Fruit fly (Drosophila melanogaster) whole organism, embryonic: Measurements from ENCODE around the gene CG8671.

Experiments used
- ATbp ChIP-seq: fragments of 200-800 bp; sonication (Bioruptor generic); optimal IDR thresholded peaks from 2 replicates; lab custom pipeline; 2017; ENCODE audit warnings: missing biosample characterization, mild to moderate bottlenecking, missing genetic modification characterization, missing genetic modification reagents
- CG12299 ChIP-seq: fragments of 200-800 bp; sonication (Bioruptor generic); optimal IDR thresholded peaks from 2 replicates; lab custom pipeline; 2018; ENCODE audit warnings: missing biosample characterization, mild to moderate bottlenecking, missing genetic modification characterization
- CG14860 ChIP-seq: fragments of 200-800 bp; sonication (Bioruptor generic); IDR thresholded peaks from 3 replicates; pipeline ENCODE4 v1.3.6; 2022; ENCODE audit warnings: missing biosample characterization, missing genetic modification characterization; ENCODE audit not compliant: partially characterized antibody
- CG15514 ChIP-seq: fragments of 200-800 bp; sonication (Bioruptor generic); optimal IDR thresholded peaks from 3 replicates; lab custom pipeline; 2017; ENCODE audit warnings: missing biosample characterization, missing genetic modification characterization, mild to moderate bottlenecking, moderate library complexity, missing genetic modification reagents
- CG17361 ChIP-seq: fragments of 200-800 bp; sonication (Bioruptor generic); IDR thresholded peaks from 3 replicates; pipeline ENCODE4 v1.3.6; 2022; ENCODE audit warnings: missing biosample characterization, missing genetic modification characterization
- CG18476 ChIP-seq: fragments of 200-800 bp; sonication (Bioruptor generic); optimal IDR thresholded peaks from 2 replicates; lab custom pipeline; 2016; ENCODE audit warnings: missing biosample characterization, mild to moderate bottlenecking, missing genetic modification characterization
- CG2120 ChIP-seq: fragments of 200-800 bp; sonication (Bioruptor generic); optimal IDR thresholded peaks from 3 replicates; lab custom pipeline; 2016; ENCODE audit warnings: missing biosample characterization, missing genetic modification characterization
- CG2199 ChIP-seq: fragments of 200-800 bp; sonication (Bioruptor generic); IDR thresholded peaks from 3 replicates; pipeline ENCODE4 v1.3.6; 2022; ENCODE audit warnings: missing biosample characterization, missing genetic modification characterization
- CG2678 ChIP-seq: fragments of 200-800 bp; sonication (Bioruptor generic); optimal IDR thresholded peaks from 3 replicates; lab custom pipeline; 2019; ENCODE audit warnings: missing biosample characterization, mild to moderate bottlenecking, missing genetic modification characterization, moderate library complexity
- CG30403 ChIP-seq: fragments of 200-800 bp; sonication (Bioruptor generic); optimal IDR thresholded peaks from 3 replicates; lab custom pipeline; 2016; ENCODE audit warnings: missing biosample characterization, missing genetic modification characterization
- CG31441 ChIP-seq: fragments of 200-800 bp; sonication (Bioruptor generic); IDR thresholded peaks from 2 replicates; pipeline ENCODE4 v1.3.6; 2022; ENCODE audit warnings: missing biosample characterization, missing genetic modification characterization
- CG3407 ChIP-seq: fragments of 200-800 bp; sonication (Bioruptor generic); optimal IDR thresholded peaks from 2 replicates; lab custom pipeline; 2018; ENCODE audit warnings: missing biosample characterization, mild to moderate bottlenecking, missing genetic modification characterization
- CG34376 ChIP-seq: fragments of 200-800 bp; sonication (Bioruptor generic); optimal IDR thresholded peaks from 2 replicates; lab custom pipeline; 2018; ENCODE audit warnings: missing biosample characterization, mild to moderate bottlenecking, missing genetic modification characterization
- CG4730 ChIP-seq: fragments of 200-800 bp; sonication (Bioruptor generic); IDR thresholded peaks from 2 replicates; pipeline ENCODE4 v1.3.6; 2022; ENCODE audit warnings: missing biosample characterization, missing genetic modification characterization
- CG6654 ChIP-seq: fragments of 200-800 bp; sonication (Bioruptor generic); optimal IDR thresholded peaks from 2 replicates; lab custom pipeline; 2017; ENCODE audit warnings: missing biosample characterization, mild to moderate bottlenecking, missing genetic modification characterization
- CG6689 ChIP-seq: fragments of 200-800 bp; sonication (Bioruptor generic); IDR thresholded peaks from 2 replicates; pipeline ENCODE4 v1.3.6; 2022; ENCODE audit warnings: missing biosample characterization, missing genetic modification characterization
- CG7928 ChIP-seq: fragments of 200-800 bp; sonication (Bioruptor generic); optimal IDR thresholded peaks from 2 replicates; lab custom pipeline; 2017; ENCODE audit warnings: missing biosample characterization, mild to moderate bottlenecking, missing genetic modification characterization
- CG9437 ChIP-seq: fragments of 200-800 bp; sonication (Bioruptor generic); optimal IDR thresholded peaks from 2 replicates; lab custom pipeline; 2018; ENCODE audit warnings: missing biosample characterization, mild to moderate bottlenecking, missing genetic modification characterization
- CHES-1-like ChIP-seq: fragments of 200-800 bp; sonication (Bioruptor generic); optimal IDR thresholded peaks from 2 replicates; lab custom pipeline; 2016; ENCODE audit warnings: missing biosample characterization, missing genetic modification characterization
- Chrac-16 ChIP-seq: fragments of 200-800 bp; sonication (Bioruptor generic); optimal IDR thresholded peaks from 3 replicates; lab custom pipeline; 2016; ENCODE audit warnings: missing biosample characterization, missing genetic modification characterization
- Dref ChIP-seq: fragments of 200-800 bp; sonication (Bioruptor generic); IDR thresholded peaks from 2 replicates; pipeline ENCODE4 v1.3.6; 2022; ENCODE audit warnings: missing biosample characterization, missing genetic modification characterization
- HLH3B ChIP-seq: fragments of 200-800 bp; sonication (Bioruptor generic); IDR thresholded peaks from 2 replicates; pipeline ENCODE4 v1.3.6; 2022; ENCODE audit warnings: missing biosample characterization, missing genetic modification characterization
- Hmr ChIP-seq: fragments of 200-800 bp; sonication (Bioruptor generic); optimal IDR thresholded peaks from 3 replicates; lab custom pipeline; 2017; ENCODE audit warnings: mild to moderate bottlenecking, missing biosample characterization, missing genetic modification reagents, missing genetic modification characterization
- Lpt ChIP-seq: fragments of >200 bp; optimal IDR thresholded peaks from 2 replicates; lab custom pipeline; 2018; ENCODE audit warnings: missing biosample characterization, missing genetic modification characterization
- Med ChIP-seq: fragments of 200-800 bp; sonication (Bioruptor generic); peaks from one replicate; lab custom pipeline; 2016; ENCODE audit warnings: missing biosample characterization, missing genetic modification characterization, mild to moderate bottlenecking, inconsistent platforms, moderate library complexity
- Mes4 ChIP-seq: fragments of 200-800 bp; sonication (Bioruptor generic); optimal IDR thresholded peaks from 2 replicates; lab custom pipeline; 2016; ENCODE audit warnings: missing biosample characterization, missing genetic modification characterization
- Myb ChIP-seq: fragments of 200-800 bp; sonication (Bioruptor generic); optimal IDR thresholded peaks from 2 replicates; lab custom pipeline; 2016; ENCODE audit warnings: missing biosample characterization, missing genetic modification characterization
- Optix ChIP-seq: fragments of 200-800 bp; sonication (Bioruptor generic); IDR thresholded peaks from 3 replicates; pipeline ENCODE4 v1.3.6; 2022; ENCODE audit warnings: missing biosample characterization, missing genetic modification characterization
- Ravus ChIP-seq: fragments of 200-800 bp; sonication (Bioruptor generic); IDR thresholded peaks from 2 replicates; pipeline ENCODE4 v1.3.6; 2022; ENCODE audit warnings: missing biosample characterization, missing genetic modification characterization
- Sox100B ChIP-seq: fragments of 200-800 bp; sonication (Bioruptor generic); optimal IDR thresholded peaks from 3 replicates; lab custom pipeline; 2018; ENCODE audit warnings: missing biosample characterization, mild to moderate bottlenecking, missing genetic modification characterization
- Xbp1 ChIP-seq: fragments of 200-800 bp; sonication (Bioruptor generic); optimal IDR thresholded peaks from 3 replicates; lab custom pipeline; 2016; ENCODE audit warnings: missing biosample characterization, mild to moderate bottlenecking, missing genetic modification characterization
- bsh ChIP-seq, 2 experiments: fragments of 200-800 bp; sonication (Bioruptor generic); optimal IDR thresholded peaks; 2 replicates each; lab custom pipeline; 2017 to 2018; ENCODE audit warnings: mild to moderate bottlenecking in 2 of 2, missing biosample characterization in 2 of 2, missing genetic modification characterization in 2 of 2, moderate library complexity in 1 of 2
- chif ChIP-seq, 2 experiments: fragments of 200-800 bp; sonication (Bioruptor generic); optimal IDR thresholded peaks; 3 replicates each; lab custom pipeline; 2016; ENCODE audit warnings: missing biosample characterization in 2 of 2, missing genetic modification characterization in 2 of 2
- chinmo ChIP-seq: fragments of 200-800 bp; sonication (Bioruptor generic); IDR thresholded peaks from 4 replicates; pipeline ENCODE4 v1.3.6; 2022; ENCODE audit warnings: missing biosample characterization, missing genetic modification characterization; ENCODE audit not compliant: partially characterized antibody
- croc ChIP-seq: fragments of 200-800 bp; sonication (Bioruptor generic); conservative IDR thresholded peaks from 3 replicates; pipeline ENCODE4 v1.3.6; 2022; ENCODE audit warnings: missing biosample characterization, missing genetic modification characterization
- crp ChIP-seq, 2 experiments: fragments of 200-800 bp; sonication (Bioruptor generic); optimal IDR thresholded peaks; 2 replicates in 1 of 2; 3 replicates in 1 of 2; lab custom pipeline; 2017; ENCODE audit warnings: missing biosample characterization in 2 of 2, missing genetic modification characterization in 2 of 2, mild to moderate bottlenecking in 1 of 2, moderate library complexity in 1 of 2
- dpn ChIP-seq, 2 experiments: fragments of 200-800 bp; sonication (Bioruptor generic); optimal IDR thresholded peaks; 3 replicates each; lab custom pipeline; 2016; ENCODE audit warnings: missing biosample characterization in 2 of 2, missing genetic modification characterization in 2 of 2
- gt ChIP-seq: fragments of 200-800 bp; sonication (Bioruptor generic); IDR thresholded peaks from 2 replicates; pipeline ENCODE4 v1.3.6; 2022; ENCODE audit warnings: missing biosample characterization, missing genetic modification characterization
- h ChIP-seq: fragments of >200 bp; optimal IDR thresholded peaks from 2 replicates; lab custom pipeline; 2017
- hkb ChIP-seq, 2 experiments: fragments of 200-800 bp in 1 of 2; fragments of >200 bp in 1 of 2; sonication (Bioruptor generic) in 1 of 2; IDR thresholded peaks in 1 of 2; optimal IDR thresholded peaks in 1 of 2; 2 replicates each; pipeline versions ENCODE4 v1.3.6 to Lab custom; 2017 to 2022; ENCODE audit warnings: missing biosample characterization in 1 of 2, missing genetic modification characterization in 1 of 2
- nmo ChIP-seq: fragments of 200-800 bp; sonication (Bioruptor generic); optimal IDR thresholded peaks from 2 replicates; lab custom pipeline; 2018; ENCODE audit warnings: missing biosample characterization, mild to moderate bottlenecking, missing genetic modification characterization, moderate library complexity
- odd ChIP-seq: fragments of 200-800 bp; sonication (Bioruptor generic); optimal IDR thresholded peaks from 2 replicates; lab custom pipeline; 2017; ENCODE audit warnings: missing biosample characterization, mild to moderate bottlenecking, missing genetic modification characterization
- pita ChIP-seq: fragments of 200-800 bp; sonication (Bioruptor generic); optimal IDR thresholded peaks from 2 replicates; lab custom pipeline; 2017; ENCODE audit warnings: missing biosample characterization, mild to moderate bottlenecking, missing genetic modification characterization
- scrt ChIP-seq: fragments of 200-800 bp; sonication (Bioruptor generic); optimal IDR thresholded peaks from 2 replicates; lab custom pipeline; 2018; ENCODE audit warnings: missing biosample characterization, mild to moderate bottlenecking, missing genetic modification characterization, moderate library complexity
- sna ChIP-seq: fragments of 200-800 bp; sonication (Bioruptor generic); IDR thresholded peaks from 2 replicates; pipeline ENCODE4 v1.3.6; 2022; ENCODE audit warnings: missing biosample characterization, missing genetic modification characterization; ENCODE audit not compliant: partially characterized antibody
- trem ChIP-seq: fragments of 200-800 bp; optimal IDR thresholded peaks from 3 replicates; lab custom pipeline; 2019; ENCODE audit warnings: missing biosample characterization, mild to moderate bottlenecking, missing genetic modification characterization, moderate library complexity
- trh ChIP-seq: fragments of 200-800 bp; sonication (Bioruptor generic); optimal IDR thresholded peaks from 2 replicates; lab custom pipeline; 2016; ENCODE audit warnings: missing biosample characterization, missing genetic modification characterization
- ttk ChIP-seq: fragments of 200-800 bp; sonication (Bioruptor generic); IDR thresholded peaks from 2 replicates; pipeline ENCODE4 v2.1.2; 2022; ENCODE audit warnings: missing biosample characterization, missing genetic modification characterization
- zen ChIP-seq: fragments of 200-800 bp; sonication (Bioruptor generic); optimal IDR thresholded peaks from 3 replicates; lab custom pipeline; 2018; ENCODE audit warnings: missing biosample characterization, mild to moderate bottlenecking, missing genetic modification characterization, moderate library complexity

Gene CG8671

DNA sequence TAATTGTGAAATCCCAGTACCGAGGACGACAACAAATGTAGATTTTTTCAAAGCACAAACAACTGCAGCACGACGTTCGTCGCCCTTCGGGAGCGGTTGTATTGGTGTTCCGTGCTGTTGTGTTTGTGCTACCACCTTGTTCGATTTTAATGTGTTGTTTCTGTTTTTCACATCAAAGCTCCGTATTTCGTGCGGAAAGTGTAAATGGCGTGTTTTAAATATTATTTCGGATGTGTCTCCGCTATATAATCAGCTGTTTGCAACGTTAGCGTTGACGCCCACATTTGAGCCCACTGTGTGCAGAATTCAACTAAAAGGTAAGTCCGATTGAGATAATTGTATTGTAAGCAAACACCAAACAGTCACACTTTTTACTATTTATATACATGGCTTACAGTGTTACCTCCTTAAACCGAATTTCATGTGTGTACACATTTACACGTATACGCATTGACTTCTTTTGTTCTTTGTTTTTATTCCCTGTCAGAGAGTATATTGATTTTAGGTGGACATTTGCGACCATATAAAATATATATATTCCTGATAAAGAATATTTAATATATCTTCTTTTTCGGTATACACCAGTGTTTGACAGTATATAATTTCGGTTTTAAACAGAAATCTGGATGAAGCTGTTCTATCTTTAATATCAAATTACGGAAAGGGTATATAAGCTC is 852 bp downstream of the CG8671 start (continued):
- TF ChIP-seq ttk (GFP tag; lab: Robert Waterston, UW) (no peak), Lpt (no peak), CG30403 (peak; percentile 5), Dref (GFP tag; lab: Robert Waterston, UW) (no peak), hkb (optimal IDR thresholded peaks at IDR 0.05; lab: Kevin White, UChicago) (no peak), hkb (GFP tag; IDR thresholded peaks at IDR 0.05; lab: Robert Waterston, UW) (peak; percentile 52; the same call in 1 of the 2 replicates), nmo (GFP tag; lab: Kevin White, UChicago) (no peak), scrt (GFP tag; lab: Kevin White, UChicago) (no peak), Mes4 (GFP tag; lab: Kevin White, UChicago) (no peak), ATbp (no peak), Med (GFP tag; lab: Kevin White, UChicago) (peak; percentile 76), croc (GFP tag; lab: Robert Waterston, UW) (no peak), bsh (GFP tag; optimal IDR thresholded peaks at IDR 0.05; lab: Kevin White, UChicago) (peak in 1 of 2 experiments; percentile 52), gt (no peak), Chrac-16 (peak; percentile 45), zen (peak; percentile 24), CG7928 (GFP tag; lab: Kevin White, UChicago) (no peak), chinmo (GFP tag; lab: Robert Waterston, UW) (no peak), odd (GFP tag; lab: Kevin White, UChicago) (peak; percentile 24), CG9437 (GFP tag; lab: Kevin White, UChicago) (peak; percentile 14), CG14860 (no peak), CG4730 (GFP tag; lab: Robert Waterston, UW) (no peak), CG15514 (GFP tag; lab: Kevin White, UChicago) (peak; percentile 23), crp (GFP tag; optimal IDR thresholded peaks at IDR 0.05; lab: Kevin White, UChicago) (peak in 1 of 2 experiments; percentile 68), Sox100B (GFP tag; lab: Kevin White, UChicago) (peak; percentile 60), CG17361 (0 out of 3 replicates have a peak, but pooled peaks have one; percentile 40), Ravus (GFP tag; lab: Robert Waterston, UW) (no peak), Optix (GFP tag; lab: Robert Waterston, UW) (no peak), trem (peak; percentile 24), HLH3B (GFP tag; lab: Robert Waterston, UW) (peak; percentile 39; the same call in 1 of the 2 replicates), trh (GFP tag; lab: Kevin White, UChicago) (no peak), dpn (GFP tag; optimal IDR thresholded peaks at IDR 0.05; lab: Kevin White, UChicago) (peak in 1 of 2 experiments; percentile 25), Myb (GFP tag; lab: Kevin White, UChicago) (peak; percentile 6), CG2678 (tag; lab: Kevin White, UChicago) (no peak), Xbp1 (GFP tag; lab: Kevin White, UChicago) (peak; percentile 50), pita (GFP tag; lab: Kevin White, UChicago) (no peak), chif (GFP tag; optimal IDR thresholded peaks at IDR 0.05; lab: Kevin White, UChicago) (no peak), h (lab: Kevin White, UChicago) (no peak), CG12299 (tag; lab: Kevin White, UChicago) (no peak), CG2120 (GFP tag; lab: Kevin White, UChicago) (peak; percentile 36), CG34376 (GFP tag; lab: Kevin White, UChicago) (no peak), CG18476 (GFP tag; lab: Kevin White, UChicago) (no peak), CHES-1-like (GFP tag; lab: Kevin White, UChicago) (peak; percentile 23), CG2199 (peak; percentile 74), CG6654 (GFP tag; lab: Kevin White, UChicago) (no peak), sna (no peak), Hmr (GFP tag; lab: Kevin White, UChicago) (peak; percentile 28), CG3407 (GFP tag; lab: Kevin White, UChicago) (peak; percentile 26), CG31441 (GFP tag; lab: Robert Waterston, UW) (peak; percentile 57), CG6689 (GFP tag; lab: Robert Waterston, UW) (no peak)
